Worm (Caenorhabditis elegans): Measurements from ENCODE around the gene gex-5.

DNA sequence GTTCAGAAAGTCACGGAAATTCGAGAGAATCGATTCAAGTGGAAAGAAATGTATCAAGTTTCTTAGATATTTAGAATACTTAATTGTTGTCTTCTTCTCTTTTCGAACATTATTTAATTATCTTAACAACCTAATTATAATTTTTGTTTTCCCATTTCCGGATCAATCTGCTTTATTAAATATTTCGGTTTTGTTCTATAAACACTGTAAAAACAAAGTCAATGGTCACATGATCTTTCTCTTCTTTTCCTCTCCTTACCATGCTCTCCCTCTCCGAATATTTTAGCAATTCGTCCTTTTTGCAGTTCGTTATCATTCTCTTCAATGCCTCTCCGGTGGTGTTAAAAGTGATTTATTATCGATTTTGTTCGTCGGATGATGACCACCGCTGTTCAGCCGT, 14.7 kb upstream of the gex-5 start, which contains the start of gene tag-325:
- no peak for TF ChIP-seq nhr-77 (tag; optimal IDR thresholded peaks at IDR 0.05)
- no peak for TF ChIP-seq elt-2 (tag; optimal IDR thresholded peaks at IDR 0.05)
- no peak for TF ChIP-seq pqm-1 (tag; optimal IDR thresholded peaks at IDR 0.05)
- TF ChIP-seq ceh-82 (tag; optimal IDR thresholded peaks at IDR 0.05) = no peak
- no peak for TF ChIP-seq nhr-237 (tag; optimal IDR thresholded peaks at IDR 0.05)
- no peak for TF ChIP-seq snpc-4 (tag; optimal IDR thresholded peaks at IDR 0.05)
- no peak for TF ChIP-seq unc-98 (GFP tag; IDR thresholded peaks at IDR 0.05)
- no peak for TF ChIP-seq unc-30 (tag; optimal IDR thresholded peaks at IDR 0.05)
- TF ChIP-seq zip-4 (GFP tag; optimal IDR thresholded peaks at IDR 0.05) = no peak
- TF ChIP-seq unc-62 (GFP tag; optimal IDR thresholded peaks at IDR 0.05) = no peak
- no peak for TF ChIP-seq lin-13 (GFP tag; optimal IDR thresholded peaks at IDR 0.05)

All from whole organism, L1 larva.